Fruit fly (Drosophila melanogaster) S2 (cell line): ENCODE results near the gene Task6.

Source experiments
- CG8478 ChIP-seq: fragments of >200 bp; optimal IDR thresholded peaks from 2 replicates; lab custom pipeline; 2018
- CTCF ChIP-seq, 2 experiments: fragments of >200 bp; optimal IDR thresholded peaks; 2 replicates each; lab custom pipeline; 2018

DNA sequence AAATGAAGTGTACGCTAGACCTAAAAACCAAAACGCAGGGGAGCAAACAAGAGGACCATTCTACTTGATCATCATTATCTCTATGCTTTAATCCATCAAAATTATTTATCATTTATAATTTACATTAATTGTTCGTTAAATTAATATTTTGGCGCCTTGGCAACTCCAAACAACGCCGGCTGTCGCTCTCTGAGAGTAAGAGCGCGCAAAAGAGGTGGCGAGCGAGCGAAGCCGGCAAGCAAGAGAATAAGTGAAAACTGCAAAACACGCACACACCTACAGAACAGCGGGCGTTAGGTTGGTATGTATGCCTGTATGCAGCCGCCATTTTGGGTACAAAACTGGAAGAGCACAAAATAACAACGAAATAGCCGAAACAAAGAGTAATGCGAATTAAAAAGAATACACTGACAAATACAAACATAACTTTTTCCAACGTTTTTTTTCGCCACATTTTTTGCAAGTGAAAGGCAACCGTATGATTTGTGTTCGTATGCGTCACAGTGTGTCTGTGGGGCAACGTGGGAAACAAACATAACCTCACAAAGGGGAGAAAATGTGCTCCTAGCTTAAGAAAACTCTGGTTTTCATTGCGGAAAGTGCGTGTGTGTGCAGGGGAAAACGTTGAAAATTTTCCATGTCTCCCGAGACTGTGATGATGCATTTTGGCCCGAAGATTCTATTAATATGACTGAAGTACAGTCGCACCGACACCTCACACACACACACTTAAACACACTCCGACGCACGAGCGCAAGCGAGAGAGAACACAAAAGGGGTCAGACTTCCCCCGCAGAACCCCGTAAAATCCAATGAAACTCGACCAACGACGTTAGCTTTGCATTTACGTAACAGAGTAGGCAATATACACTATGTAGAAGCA is 29.3 kb downstream of the Task6 start:
- TF ChIP-seq CG8478 (lab: Kevin White, UChicago) (no peak), CTCF (optimal IDR thresholded peaks at IDR 0.05; lab: Kevin White, UChicago) (no peak)
